Fruit fly (Drosophila melanogaster): Measurements from ENCODE around the gene SerRS-m.

Gene SerRS-m

dm6 chr3R:15305246-15305645 lies 35.2 kb upstream of the SerRS-m start:
- TF ChIP-seq CG3919 (GFP tag; optimal IDR thresholded peaks at IDR 0.05) (no peak), Hr39 (GFP tag; optimal IDR thresholded peaks at IDR 0.05) (no peak), ss (GFP tag; optimal IDR thresholded peaks at IDR 0.05) (no peak), topi (GFP tag; optimal IDR thresholded peaks at IDR 0.05) (no peak), fd59A (GFP tag; optimal IDR thresholded peaks at IDR 0.05) (no peak), Sox15 (GFP tag; optimal IDR thresholded peaks at IDR 0.05) (no peak), CG32006 (GFP tag; optimal IDR thresholded peaks at IDR 0.05) (no peak)

DNA sequence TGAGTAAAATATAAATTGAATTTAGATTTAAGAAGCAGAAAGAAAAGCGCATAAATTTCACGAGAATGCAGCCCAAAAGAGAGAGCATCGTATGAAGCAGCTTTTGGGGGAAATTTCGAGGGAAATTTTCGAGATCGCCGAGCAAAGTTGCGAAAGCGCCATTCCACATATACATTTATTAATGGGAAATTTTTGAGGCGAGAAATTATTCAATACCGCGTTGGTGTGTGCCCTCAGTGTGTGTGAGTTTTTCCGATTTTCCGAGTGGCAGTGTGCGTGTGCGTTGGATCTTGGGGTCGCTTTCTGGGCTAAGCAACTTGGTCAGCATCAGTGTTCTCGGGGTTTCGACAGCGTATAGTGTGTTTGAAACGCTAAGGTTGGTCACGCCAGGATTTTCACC lies 30.5 kb upstream of the SerRS-m start, which contains the start of gene Tm2:
TSS of gene Tm2 (plus strand) at position 270 of the 400 bp plus-strand sequence.
- no peak for TF ChIP-seq lz (GFP tag; optimal IDR thresholded peaks at IDR 0.05)

- no peak for TF ChIP-seq Ets96B (tag; optimal IDR thresholded peaks at IDR 0.05)
Measured at dm6 chr3R:15310695-15311094, 29.8 kb upstream of the SerRS-m start.

- TF ChIP-seq Gug (GFP tag; IDR thresholded peaks at IDR 0.05) (no peak), spab (GFP tag; optimal IDR thresholded peaks at IDR 0.05) (no peak), salr (GFP tag; optimal IDR thresholded peaks at IDR 0.05) (no peak), Hr39 (GFP tag; optimal IDR thresholded peaks at IDR 0.05) (no peak), fd59A (GFP tag; optimal IDR thresholded peaks at IDR 0.05) (no peak), CG15336 (GFP tag; IDR thresholded peaks at IDR 0.05) (no peak), achi (GFP tag; optimal IDR thresholded peaks at IDR 0.05) (no peak), Lpt (GFP tag; optimal IDR thresholded peaks at IDR 0.05) (no peak), vri (GFP tag; optimal IDR thresholded peaks at IDR 0.05) (no peak), OdsH (GFP tag; optimal IDR thresholded peaks at IDR 0.05) (no peak), CG9139 (GFP tag; optimal IDR thresholded peaks at IDR 0.05) (no peak), CG34406 (GFP tag; optimal IDR thresholded peaks at IDR 0.05) (no peak), Met (GFP tag; optimal IDR thresholded peaks at IDR 0.05) (no peak), CG32006 (GFP tag; optimal IDR thresholded peaks at IDR 0.05) (no peak), CG10631 (GFP tag; optimal IDR thresholded peaks at IDR 0.05) (no peak), Hr4 (GFP tag; optimal IDR thresholded peaks at IDR 0.05) (no peak), CG11902 (GFP tag; optimal IDR thresholded peaks at IDR 0.05) (no peak)
Measured at dm6 chr3R:15313836-15314235, 26.6 kb upstream of the SerRS-m start.

DNA sequence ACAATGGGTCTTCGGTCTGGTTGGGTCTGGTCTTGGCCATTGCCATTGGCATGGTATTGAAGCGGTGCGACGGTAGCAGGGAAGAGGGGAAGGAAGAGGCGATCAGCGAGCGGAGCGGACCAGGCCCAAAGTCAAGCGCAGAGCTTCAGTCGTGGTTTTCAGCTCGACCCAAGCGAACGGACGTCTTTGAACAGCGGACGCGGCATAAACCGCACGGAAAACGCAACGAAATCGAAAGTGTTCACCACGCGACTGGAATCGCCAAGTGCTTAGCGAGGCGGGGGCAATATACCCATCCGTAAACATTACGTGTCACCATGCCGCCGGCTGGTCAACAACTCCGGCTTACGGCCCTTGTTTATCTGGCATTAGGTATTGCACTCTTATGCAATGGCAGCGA lies 24.1 kb upstream of the SerRS-m start, which contains the start of gene CG14866:
TSS of gene CG14866 (plus strand) at position 146 of the 400 bp plus-strand sequence.
- TF ChIP-seq Blimp-1 (GFP tag; optimal IDR thresholded peaks at IDR 0.05) = peak; percentile 44
- TF ChIP-seq Sox14 (GFP tag; optimal IDR thresholded peaks at IDR 0.05) = no peak
- TF ChIP-seq Eip78C (GFP tag) = peak; percentile 34

dm6 chr3R:15319912-15320746 lies 20.3 kb upstream of the SerRS-m start, which contains the start of the genes CG6276 and CG44040:
Gene CG6276, minus strand, starts transcription at chr3R:15320069.
Gene CG44040, plus strand, starts transcription at chr3R:15320378.
- peak; percentile 50 for TF ChIP-seq CG10669 (GFP tag; optimal IDR thresholded peaks at IDR 0.05)
- peak; percentile 76 for TF ChIP-seq esn (GFP tag; optimal IDR thresholded peaks at IDR 0.05)
- peak; percentile 26 for TF ChIP-seq CG1621 (tag; optimal IDR thresholded peaks at IDR 0.05)
- TF ChIP-seq OdsH (GFP tag; optimal IDR thresholded peaks at IDR 0.05) = peak; percentile 59
- TF ChIP-seq spab (GFP tag; optimal IDR thresholded peaks at IDR 0.05) = no peak
- peak; percentile 58 for TF ChIP-seq Ets21C (GFP tag; optimal IDR thresholded peaks at IDR 0.05)
- TF ChIP-seq CG34406 (GFP tag; optimal IDR thresholded peaks at IDR 0.05) = peak; percentile 19
- peak; percentile 55 for TF ChIP-seq CG3032 (tag; optimal IDR thresholded peaks at IDR 0.05)
- peak; percentile 59 for TF ChIP-seq fkh (GFP tag; optimal IDR thresholded peaks at IDR 0.05)
- peak; percentile 24 for TF ChIP-seq CG7368 (GFP tag; optimal IDR thresholded peaks at IDR 0.05)
- TF ChIP-seq CG31627 (GFP tag; optimal IDR thresholded peaks at IDR 0.05) = peak; percentile 57
- peak; percentile 46 for TF ChIP-seq CG6792 (GFP tag; optimal IDR thresholded peaks at IDR 0.05)
- peak; percentile 31 for TF ChIP-seq dsx (GFP tag; optimal IDR thresholded peaks at IDR 0.05; ENCODE audit: poor library complexity, severe bottlenecking)
- TF ChIP-seq topi (GFP tag; optimal IDR thresholded peaks at IDR 0.05) = peak; percentile 63
- TF ChIP-seq Eip75B (GFP tag; optimal IDR thresholded peaks at IDR 0.05) = peak; percentile 61
- TF ChIP-seq Gug (GFP tag; IDR thresholded peaks at IDR 0.05) = no peak
- TF ChIP-seq CG4318 (GFP tag; optimal IDR thresholded peaks at IDR 0.05) = no peak
- TF ChIP-seq Hr38 (GFP tag; optimal IDR thresholded peaks at IDR 0.05) = no peak
- peak; percentile 59 for TF ChIP-seq CG6163 (GFP tag; IDR thresholded peaks at IDR 0.05)
- no peak for TF ChIP-seq Smox (GFP tag; optimal IDR thresholded peaks at IDR 0.05)

Measured in whole organism, prepupa.